Fruit fly (Drosophila melanogaster): ENCODE measurements around the gene CG9121.

The CG9121 gene

dm6 chr2L:5054953-5055352 lies 4.1 kb upstream of the CG9121 start, which contains the start of the genes CG14036 and His3.3A (continued):
- TF ChIP-seq Neu2 (GFP tag; optimal IDR thresholded peaks at IDR 0.05; ENCODE audit: borderline replicate concordance) (no peak), peb (GFP tag; IDR thresholded peaks at IDR 0.05) (no peak), cad (GFP tag; optimal IDR thresholded peaks at IDR 0.05) (no peak), ssp (GFP tag; IDR thresholded peaks at IDR 0.05) (peak; percentile 74), CG13894 (tag; optimal IDR thresholded peaks at IDR 0.05) (peak; percentile 41), vnd (GFP tag; IDR thresholded peaks at IDR 0.05; ENCODE audit: partially characterized antibody) (no peak; the same call in 2 of the 3 replicates), fd96Cb (tag; optimal IDR thresholded peaks at IDR 0.05) (no peak), CkIIα-i1 (GFP tag; IDR thresholded peaks at IDR 0.05) (no peak), CrebB (tag; optimal IDR thresholded peaks at IDR 0.05) (no peak), Myb (GFP tag; optimal IDR thresholded peaks at IDR 0.05) (peak; percentile 75), pzg (GFP tag; optimal IDR thresholded peaks at IDR 0.05) (peak; percentile 96), CG14860 (GFP tag; IDR thresholded peaks at IDR 0.05; ENCODE audit: partially characterized antibody) (peak; percentile 58; the same call in 2 of the 3 replicates), amos (GFP tag; IDR thresholded peaks at IDR 0.05; ENCODE audit: partially characterized antibody) (peak; percentile 64; the same call in 1 of the 2 replicates), sna (GFP tag; IDR thresholded peaks at IDR 0.05; ENCODE audit: partially characterized antibody) (peak; percentile 66), CG16815 (GFP tag; optimal IDR thresholded peaks at IDR 0.05) (no peak), CG10366 (GFP tag; IDR thresholded peaks at IDR 0.05) (no peak), CG3847 (GFP tag; IDR thresholded peaks at IDR 0.05) (peak; percentile 35; the same call in 1 of the 2 replicates), CG3281 (GFP tag; optimal IDR thresholded peaks at IDR 0.05) (peak; percentile 56), CG11093 (GFP tag; IDR thresholded peaks at IDR 0.05) (no peak), CG17568 (GFP tag; optimal IDR thresholded peaks at IDR 0.05) (no peak), Dek (tag; optimal IDR thresholded peaks at IDR 0.05) (no peak), Scr (GFP tag; IDR thresholded peaks at IDR 0.05; ENCODE audit: partially characterized antibody) (peak; percentile 55), tx (GFP tag; optimal IDR thresholded peaks at IDR 0.05) (no peak), Hmr (GFP tag; optimal IDR thresholded peaks at IDR 0.05) (peak; percentile 42), CG12219 (GFP tag; optimal IDR thresholded peaks at IDR 0.05) (no peak), Spps (tag; optimal IDR thresholded peaks at IDR 0.05) (peak; percentile 1), slbo (GFP tag; IDR thresholded peaks at IDR 0.05) (no peak), ERR (GFP tag; optimal IDR thresholded peaks at IDR 0.05) (no peak), CG2712 (tag; optimal IDR thresholded peaks at IDR 0.05) (peak; percentile 46), crol (GFP tag; IDR thresholded peaks at IDR 0.05) (peak; percentile 98), gsb (GFP tag; IDR thresholded peaks at IDR 0.05) (0 out of 2 replicates have a peak, but pooled peaks have one; percentile 32), lbe (GFP tag; optimal IDR thresholded peaks at IDR 0.05) (no peak), odd (GFP tag; optimal IDR thresholded peaks at IDR 0.05) (no peak), CG1832 (GFP tag; optimal IDR thresholded peaks at IDR 0.05) (no peak), ac (GFP tag; optimal IDR thresholded peaks at IDR 0.05) (no peak), CG11695 (GFP tag; IDR thresholded peaks at IDR 0.05) (0 out of 3 replicates have a peak, but pooled peaks have one; percentile 11), CG18262 (tag; optimal IDR thresholded peaks at IDR 0.05) (no peak), Doc3 (GFP tag; IDR thresholded peaks at IDR 0.05; ENCODE audit: partially characterized antibody) (peak; percentile 49; the same call in 1 of the 3 replicates), CG9727 (GFP tag; optimal IDR thresholded peaks at IDR 0.05) (peak; percentile 32), tin (GFP tag; optimal IDR thresholded peaks at IDR 0.05) (no peak), GATAe (GFP tag; conservative IDR thresholded peaks at IDR 0.05) (no peak), CG14050 (GFP tag; IDR thresholded peaks at IDR 0.05) (no peak), CG30403 (GFP tag; optimal IDR thresholded peaks at IDR 0.05) (no peak), stwl (tag; optimal IDR thresholded peaks at IDR 0.05) (peak; percentile 72), CG13775 (GFP tag; optimal IDR thresholded peaks at IDR 0.05) (no peak), eve (GFP tag; optimal IDR thresholded peaks at IDR 0.05) (no peak), emc (GFP tag; optimal IDR thresholded peaks at IDR 0.05) (no peak), CG15514 (GFP tag; optimal IDR thresholded peaks at IDR 0.05) (peak; percentile 82), mld (GFP tag; IDR thresholded peaks at IDR 0.05; ENCODE audit: partially characterized antibody) (0 out of 3 replicates have a peak, but pooled peaks have one; percentile 41), NC2α (GFP tag; optimal IDR thresholded peaks at IDR 0.05) (no peak)

Measured in whole organism, embryonic.